Fruit fly (Drosophila melanogaster) whole organism, embryonic: ENCODE measurements around the gene CG9586.

Experiments used
- CG10274 ChIP-seq: fragments of 200-800 bp; sonication (Bioruptor generic); optimal IDR thresholded peaks from 3 replicates; lab custom pipeline; 2017; ENCODE audit warnings: missing biosample characterization, mild to moderate bottlenecking, missing genetic modification characterization
- CG11398 ChIP-seq: fragments of 200-800 bp; sonication (Bioruptor generic); optimal IDR thresholded peaks from 2 replicates; lab custom pipeline; 2016; ENCODE audit warnings: missing biosample characterization, missing genetic modification characterization
- CG14014 ChIP-seq: fragments of 200-800 bp; sonication (Bioruptor generic); IDR thresholded peaks from 2 replicates; pipeline ENCODE4 v1.3.6; 2022; ENCODE audit warnings: missing biosample characterization, missing genetic modification characterization
- CG14441 ChIP-seq: fragments of 200-800 bp; sonication (Bioruptor generic); IDR thresholded peaks from 2 replicates; pipeline ENCODE4 v1.3.6; 2022; ENCODE audit warnings: missing biosample characterization, missing genetic modification characterization
- CG14965 ChIP-seq: fragments of 200-800 bp; sonication (Bioruptor generic); optimal IDR thresholded peaks from 2 replicates; lab custom pipeline; 2016; ENCODE audit warnings: missing biosample characterization, missing genetic modification characterization, borderline replicate concordance
- CG15073 ChIP-seq: fragments of 200-800 bp; sonication (Bioruptor generic); optimal IDR thresholded peaks from 2 replicates; lab custom pipeline; 2016; ENCODE audit warnings: missing biosample characterization, missing genetic modification characterization
- CG15696 ChIP-seq: fragments of 200-800 bp; sonication (Bioruptor generic); optimal IDR thresholded peaks from 2 replicates; lab custom pipeline; 2019; ENCODE audit warnings: missing biosample characterization, mild to moderate bottlenecking, missing genetic modification characterization, moderate library complexity
- CG16815 ChIP-seq: fragments of 200-800 bp; sonication (Bioruptor generic); optimal IDR thresholded peaks from 3 replicates; lab custom pipeline; 2017; ENCODE audit warnings: missing biosample characterization, mild to moderate bottlenecking, missing genetic modification characterization
- CG17829 ChIP-seq: fragments of 200-800 bp; optimal IDR thresholded peaks from 2 replicates; lab custom pipeline; 2019; ENCODE audit warnings: missing biosample characterization, mild to moderate bottlenecking, missing genetic modification characterization, moderate library complexity
- CG2120 ChIP-seq: fragments of 200-800 bp; sonication (Bioruptor generic); optimal IDR thresholded peaks from 3 replicates; lab custom pipeline; 2016; ENCODE audit warnings: missing biosample characterization, missing genetic modification characterization
- CG32532 ChIP-seq: fragments of 200-800 bp; sonication (Bioruptor generic); IDR thresholded peaks from 2 replicates; pipeline ENCODE4 v1.3.6; 2022; ENCODE audit warnings: missing biosample characterization, missing genetic modification characterization
- CG33213 ChIP-seq: fragments of 200-800 bp; sonication (Bioruptor generic); optimal IDR thresholded peaks from 3 replicates; lab custom pipeline; 2016; ENCODE audit warnings: missing biosample characterization, missing genetic modification characterization
- CG3407 ChIP-seq: fragments of 200-800 bp; sonication (Bioruptor generic); optimal IDR thresholded peaks from 2 replicates; lab custom pipeline; 2018; ENCODE audit warnings: missing biosample characterization, mild to moderate bottlenecking, missing genetic modification characterization
- CG34422 ChIP-seq: fragments of 200-800 bp; sonication (Bioruptor generic); IDR thresholded peaks from 3 replicates; pipeline ENCODE4 v1.3.6; 2022; ENCODE audit warnings: missing biosample characterization, missing genetic modification characterization
- CG4404 ChIP-seq: fragments of 200-800 bp; sonication (Bioruptor generic); IDR thresholded peaks from 2 replicates; pipeline ENCODE4 v1.3.6; 2022; ENCODE audit warnings: missing biosample characterization, missing genetic modification characterization
- CG4707 ChIP-seq: fragments of 200-800 bp; sonication (Bioruptor generic); optimal IDR thresholded peaks from 2 replicates; lab custom pipeline; 2018; ENCODE audit warnings: missing biosample characterization, mild to moderate bottlenecking, missing genetic modification characterization, moderate library complexity
- CG6654 ChIP-seq: fragments of 200-800 bp; sonication (Bioruptor generic); optimal IDR thresholded peaks from 2 replicates; lab custom pipeline; 2017; ENCODE audit warnings: missing biosample characterization, mild to moderate bottlenecking, missing genetic modification characterization
- CG6689 ChIP-seq: fragments of 200-800 bp; sonication (Bioruptor generic); IDR thresholded peaks from 2 replicates; pipeline ENCODE4 v1.3.6; 2022; ENCODE audit warnings: missing biosample characterization, missing genetic modification characterization
- CG9876 ChIP-seq: fragments of 200-800 bp; sonication (Bioruptor generic); optimal IDR thresholded peaks from 2 replicates; lab custom pipeline; 2016; ENCODE audit warnings: missing biosample characterization, missing genetic modification characterization
- D ChIP-seq, 2 experiments: fragments of 200-800 bp in 1 of 2; fragments of >200 bp in 1 of 2; sonication (Bioruptor generic) in 1 of 2; optimal IDR thresholded peaks; 2 replicates in 1 of 2; 3 replicates in 1 of 2; lab custom pipeline; 2017; ENCODE audit warnings: mild to moderate bottlenecking in 1 of 2, missing biosample characterization in 1 of 2, missing genetic modification characterization in 1 of 2, missing genetic modification reagents in 1 of 2
- Dbx ChIP-seq: fragments of 200-800 bp; sonication (Bioruptor generic); IDR thresholded peaks from 3 replicates; pipeline ENCODE4 v1.3.6; 2022; ENCODE audit warnings: missing biosample characterization, missing genetic modification characterization
- Dfd ChIP-seq, 2 experiments: fragments of >200 bp; optimal IDR thresholded peaks; 2 replicates each; lab custom pipeline; 2017; ENCODE audit warnings: missing biosample characterization in 2 of 2, missing genetic modification characterization in 2 of 2
- Dip2 ChIP-seq: fragments of 200-800 bp; sonication (Bioruptor generic); IDR thresholded peaks from 2 replicates; pipeline ENCODE4 v1.3.6; 2022; ENCODE audit warnings: missing biosample characterization, missing genetic modification characterization
- HmgD ChIP-seq: fragments of 200-800 bp; sonication (Bioruptor generic); optimal IDR thresholded peaks from 3 replicates; lab custom pipeline; 2016; ENCODE audit warnings: missing biosample characterization, missing genetic modification characterization
- Hr51 ChIP-seq, 2 experiments: fragments of 200-800 bp; sonication (Bioruptor generic); optimal IDR thresholded peaks; 2 replicates in 1 of 2; 3 replicates in 1 of 2; lab custom pipeline; 2016 to 2018; ENCODE audit warnings: missing biosample characterization in 2 of 2, missing genetic modification characterization in 2 of 2, mild to moderate bottlenecking in 1 of 2, moderate library complexity in 1 of 2
- Hsf ChIP-seq: fragments of 200-800 bp; sonication (Bioruptor generic); optimal IDR thresholded peaks from 3 replicates; lab custom pipeline; 2016; ENCODE audit warnings: missing biosample characterization, missing genetic modification characterization
- Nf-YC ChIP-seq: fragments of 200-800 bp; optimal IDR thresholded peaks from 3 replicates; lab custom pipeline; 2019; ENCODE audit warnings: missing biosample characterization, mild to moderate bottlenecking, missing genetic modification characterization, moderate library complexity
- Oaz ChIP-seq: fragments of 200-800 bp; sonication (Bioruptor generic); IDR thresholded peaks from 2 replicates; pipeline ENCODE4 v1.3.6; 2022; ENCODE audit warnings: missing biosample characterization, missing genetic modification characterization
- Opbp ChIP-seq: fragments of 200-800 bp; sonication (Bioruptor generic); IDR thresholded peaks from 3 replicates; pipeline ENCODE4 v1.3.6; 2022; ENCODE audit warnings: missing biosample characterization, missing genetic modification characterization; ENCODE audit not compliant: partially characterized antibody
- Pdp1 ChIP-seq, 2 experiments: fragments of 200-800 bp; sonication (Bioruptor generic); optimal IDR thresholded peaks; 3 replicates each; lab custom pipeline; 2016; ENCODE audit warnings: missing biosample characterization in 2 of 2, missing genetic modification characterization in 2 of 2, mild to moderate bottlenecking in 1 of 2, moderate library complexity in 1 of 2
- Sox100B ChIP-seq: fragments of 200-800 bp; sonication (Bioruptor generic); optimal IDR thresholded peaks from 3 replicates; lab custom pipeline; 2018; ENCODE audit warnings: missing biosample characterization, mild to moderate bottlenecking, missing genetic modification characterization
- ara ChIP-seq: fragments of 200-800 bp; sonication (Bioruptor generic); IDR thresholded peaks from 2 replicates; pipeline ENCODE4 v1.3.6; 2022; ENCODE audit warnings: missing biosample characterization, missing genetic modification characterization
- cg ChIP-seq: fragments of 200-800 bp; sonication (Bioruptor generic); optimal IDR thresholded peaks from 3 replicates; lab custom pipeline; 2019; ENCODE audit warnings: missing biosample characterization, mild to moderate bottlenecking, missing genetic modification characterization, moderate library complexity
- ems ChIP-seq: fragments of 200-800 bp; sonication (Bioruptor generic); optimal IDR thresholded peaks from 3 replicates; lab custom pipeline; 2016; ENCODE audit warnings: missing biosample characterization, missing genetic modification characterization
- en ChIP-seq: fragments of 200-800 bp; sonication (Bioruptor generic); optimal IDR thresholded peaks from 2 replicates; lab custom pipeline; 2016; ENCODE audit warnings: missing biosample characterization, missing genetic modification characterization
- esg ChIP-seq: fragments of 200-800 bp; sonication (Bioruptor generic); conservative IDR thresholded peaks from 2 replicates; pipeline ENCODE4 v1.3.6; 2022; ENCODE audit warnings: missing biosample characterization, missing genetic modification characterization
- fd96Cb ChIP-seq: fragments of 200-800 bp; sonication (Bioruptor generic); optimal IDR thresholded peaks from 2 replicates; lab custom pipeline; 2018; ENCODE audit warnings: missing biosample characterization, mild to moderate bottlenecking, missing genetic modification characterization, moderate library complexity
- gsb ChIP-seq: fragments of 200-800 bp; sonication (Bioruptor generic); IDR thresholded peaks from 2 replicates; pipeline ENCODE4 v1.3.6; 2022; ENCODE audit warnings: missing biosample characterization, missing genetic modification characterization
- gt ChIP-seq: fragments of 200-800 bp; sonication (Bioruptor generic); IDR thresholded peaks from 2 replicates; pipeline ENCODE4 v1.3.6; 2022; ENCODE audit warnings: missing biosample characterization, missing genetic modification characterization
- jigr1 ChIP-seq: fragments of 200-800 bp; sonication (Bioruptor generic); IDR thresholded peaks from 3 replicates; pipeline ENCODE4 v1.3.6; 2022; ENCODE audit warnings: missing biosample characterization, missing genetic modification characterization
- ken ChIP-seq: fragments of 200-800 bp; sonication (Bioruptor generic); IDR thresholded peaks from 3 replicates; pipeline ENCODE4 v1.3.6; 2022; ENCODE audit warnings: missing biosample characterization, missing genetic modification characterization
- nerfin-1 ChIP-seq: fragments of 200-800 bp; sonication (Bioruptor generic); optimal IDR thresholded peaks from 3 replicates; lab custom pipeline; 2019; ENCODE audit warnings: missing biosample characterization, mild to moderate bottlenecking, missing genetic modification characterization, moderate library complexity
- pfk ChIP-seq: fragments of 200-800 bp; sonication (Bioruptor generic); optimal IDR thresholded peaks from 2 replicates; lab custom pipeline; 2018; ENCODE audit warnings: missing biosample characterization, mild to moderate bottlenecking, missing genetic modification characterization, moderate library complexity
- phol ChIP-seq: fragments of 200-800 bp; sonication (Bioruptor generic); optimal IDR thresholded peaks from 3 replicates; lab custom pipeline; 2018; ENCODE audit warnings: missing biosample characterization, mild to moderate bottlenecking, missing genetic modification characterization, moderate library complexity
- pum ChIP-seq: fragments of 200-800 bp; sonication (Bioruptor generic); optimal IDR thresholded peaks from 2 replicates; lab custom pipeline; 2016; ENCODE audit warnings: missing biosample characterization, missing genetic modification characterization
- sim ChIP-seq: fragments of 200-800 bp; sonication (Bioruptor generic); IDR thresholded peaks from 2 replicates; pipeline ENCODE4 v1.3.6; 2022; ENCODE audit warnings: missing biosample characterization, missing genetic modification characterization
- slbo ChIP-seq: fragments of 200-800 bp; sonication (Bioruptor generic); IDR thresholded peaks from 2 replicates; pipeline ENCODE4 v1.3.6; 2022; ENCODE audit warnings: missing biosample characterization, missing genetic modification characterization
- stc ChIP-seq: fragments of 200-800 bp; sonication (Bioruptor generic); IDR thresholded peaks from 2 replicates; pipeline ENCODE4 v1.3.6; 2022; ENCODE audit warnings: missing biosample characterization, missing genetic modification characterization
- trh ChIP-seq: fragments of 200-800 bp; sonication (Bioruptor generic); optimal IDR thresholded peaks from 2 replicates; lab custom pipeline; 2016; ENCODE audit warnings: missing biosample characterization, missing genetic modification characterization
- vvl ChIP-seq: fragments of 200-800 bp; sonication (Bioruptor generic); IDR thresholded peaks from 2 replicates; pipeline ENCODE4 v1.3.6; 2022; ENCODE audit warnings: missing biosample characterization, missing genetic modification characterization

Gene CG9586

DNA sequence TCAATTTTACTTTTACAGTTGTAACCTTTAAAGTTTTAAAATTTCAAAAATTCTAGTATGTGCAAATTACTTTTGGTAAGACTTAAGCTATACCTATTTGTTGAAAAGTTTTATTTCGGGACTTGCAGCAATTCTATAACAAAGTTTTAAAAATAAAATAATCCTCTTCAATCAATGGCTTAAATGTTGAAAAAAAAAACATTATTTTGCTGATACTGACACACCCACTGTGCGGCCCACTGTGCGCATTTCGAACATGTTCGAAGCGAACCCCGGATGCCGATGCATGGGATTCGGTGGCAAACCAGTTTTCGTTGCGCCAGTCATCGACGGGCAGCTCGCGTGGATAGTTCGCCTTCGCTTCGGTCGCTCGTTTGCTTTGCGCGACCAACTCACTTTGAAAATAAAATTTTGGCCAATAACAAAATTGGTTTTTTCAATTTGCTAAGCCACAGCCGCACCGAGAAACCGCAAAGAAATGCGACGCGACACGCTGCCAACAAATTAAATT is 40.8 kb downstream of the CG9586 start, which contains the start of gene CG32982 (continued):
- peak; percentile 89 for TF ChIP-seq slbo (GFP tag; lab: Robert Waterston, UW)
- TF ChIP-seq Opbp (GFP tag; lab: Robert Waterston, UW) = no peak
- peak; percentile 12 for TF ChIP-seq CG14965 (GFP tag; lab: Kevin White, UChicago)
- TF ChIP-seq vvl = peak; percentile 90
- TF ChIP-seq CG4404 (GFP tag; lab: Robert Waterston, UW) = no peak; the same call in none of the 2 replicates
- TF ChIP-seq ems (GFP tag; lab: Kevin White, UChicago) = peak; percentile 92
- peak; percentile 79 for TF ChIP-seq gt
- TF ChIP-seq sim (GFP tag; lab: Robert Waterston, UW) = peak; percentile 83
- TF ChIP-seq CG15073 = peak; percentile 33
- TF ChIP-seq HmgD (GFP tag; lab: Kevin White, UChicago) = peak; percentile 19
- TF ChIP-seq ara (GFP tag; lab: Robert Waterston, UW) = peak; percentile 89
- peak; percentile 94 for TF ChIP-seq fd96Cb
- peak; percentile 95 for TF ChIP-seq nerfin-1
- peak; percentile 77 for TF ChIP-seq stc (GFP tag; lab: Robert Waterston, UW)
- TF ChIP-seq CG14014 (GFP tag; lab: Robert Waterston, UW) = peak; percentile 91
- TF ChIP-seq Pdp1 (GFP tag; optimal IDR thresholded peaks at IDR 0.05; lab: Kevin White, UChicago) = peak; percentile 81 to 85
- peak; percentile 95 for TF ChIP-seq CG2120 (GFP tag; lab: Kevin White, UChicago)
- TF ChIP-seq CG3407 = peak; percentile 73
- peak; percentile 89 for TF ChIP-seq CG15696 (tag; lab: Kevin White, UChicago)
- TF ChIP-seq ken (GFP tag; lab: Robert Waterston, UW) = peak; percentile 88
- peak; percentile 82 for TF ChIP-seq CG11398 (GFP tag; lab: Kevin White, UChicago)
- peak; percentile 79 for TF ChIP-seq gsb (GFP tag; lab: Robert Waterston, UW)
- peak; percentile 76 to 87 for TF ChIP-seq Hr51 (GFP tag; optimal IDR thresholded peaks at IDR 0.05; lab: Kevin White, UChicago)
- peak; percentile 67 for TF ChIP-seq CG33213 (GFP tag; lab: Kevin White, UChicago)
- TF ChIP-seq cg (GFP tag; lab: Kevin White, UChicago) = no peak
- TF ChIP-seq CG10274 (GFP tag; lab: Kevin White, UChicago) = peak; percentile 79
- peak; percentile 92 for TF ChIP-seq pum (GFP tag; lab: Kevin White, UChicago)
- TF ChIP-seq D (optimal IDR thresholded peaks at IDR 0.05; lab: Kevin White, UChicago) = no peak
- peak; percentile 94 for TF ChIP-seq D (GFP tag; optimal IDR thresholded peaks at IDR 0.05; lab: Kevin White, UChicago)
- peak; percentile 97 for TF ChIP-seq Sox100B (GFP tag; lab: Kevin White, UChicago)
- TF ChIP-seq Nf-YC (tag; lab: Kevin White, UChicago) = peak; percentile 84
- TF ChIP-seq CG17829 (tag; lab: Kevin White, UChicago) = peak; percentile 90
- peak; percentile 82 for TF ChIP-seq CG6654 (GFP tag; lab: Kevin White, UChicago)
- peak; percentile 89 for TF ChIP-seq CG14441 (GFP tag; lab: Robert Waterston, UW)
- peak; percentile 83 for TF ChIP-seq CG16815
- TF ChIP-seq pfk (GFP tag; lab: Kevin White, UChicago) = peak; percentile 46
- TF ChIP-seq CG34422 = peak; percentile 91
- peak; percentile 93 for TF ChIP-seq CG32532 (GFP tag; lab: Robert Waterston, UW)
- TF ChIP-seq CG9876 = peak; percentile 87
- TF ChIP-seq esg (GFP tag; lab: Robert Waterston, UW) = peak; percentile 82
- TF ChIP-seq Oaz (GFP tag; lab: Robert Waterston, UW) = peak; percentile 75
- peak; percentile 93 for TF ChIP-seq phol (tag; lab: Kevin White, UChicago)
- peak; percentile 92 for TF ChIP-seq CG6689 (GFP tag; lab: Robert Waterston, UW)
- TF ChIP-seq jigr1 (GFP tag; lab: Robert Waterston, UW) = no peak
- peak; percentile 86 for TF ChIP-seq en
- peak; percentile 98 for TF ChIP-seq CG4707
- peak; percentile 93 for TF ChIP-seq Hsf (GFP tag; lab: Kevin White, UChicago)
- peak; percentile 24; the same call in 1 of the 2 replicates for TF ChIP-seq Dip2 (GFP tag; lab: Robert Waterston, UW)
- TF ChIP-seq Dfd (GFP tag; optimal IDR thresholded peaks at IDR 0.05; lab: Kevin White, UChicago) = no peak
- peak; percentile 93 for TF ChIP-seq Dbx (GFP tag; lab: Robert Waterston, UW)
- TF ChIP-seq trh = peak; percentile 79
